Comparison of ENCODE assay signal across 1 fruit fly cellular context in the genomic region with DNA sequence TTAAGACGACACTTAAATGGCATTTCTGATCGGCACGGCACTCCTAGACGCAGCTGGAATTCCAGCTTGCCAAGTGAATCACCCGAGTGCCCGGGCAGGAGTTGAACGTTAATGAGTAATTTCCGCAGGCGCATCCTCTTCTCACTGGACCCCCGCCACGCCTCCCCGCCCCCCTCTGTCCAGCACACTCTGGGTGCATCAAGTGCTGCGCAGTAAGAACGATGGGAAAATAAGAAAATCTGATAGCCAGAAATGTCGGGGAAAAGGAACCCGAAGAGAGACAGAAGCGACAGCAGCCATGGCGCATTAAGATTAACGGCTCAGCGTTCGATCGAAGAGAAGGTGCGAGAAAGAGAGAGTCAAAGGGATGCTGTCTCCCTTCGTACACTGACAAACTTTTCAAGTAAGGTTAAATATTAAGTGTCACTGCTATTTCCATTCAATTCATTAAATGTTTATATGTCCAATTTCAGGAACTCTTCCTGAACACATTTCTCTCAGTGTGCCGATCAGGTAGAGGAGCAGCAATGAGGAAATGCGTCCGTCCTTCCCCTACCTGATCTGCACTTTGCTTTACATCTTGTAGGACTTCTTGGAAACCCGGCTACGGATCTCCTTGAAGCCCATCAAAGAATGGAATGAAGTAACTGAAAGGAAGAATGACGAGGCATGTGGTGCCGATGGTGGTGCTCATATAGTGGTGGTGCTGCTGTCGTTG.
TF ChIP-seq lines count a peak whose summit lies in the region.

No protein-coding gene starts in this region.

TF ChIP-seq in whole organism, embryonic, 481 proteins besides CTCF, POLR2A, EP300 and RAD21 (continued from another document and continues in another):
- peak; percentile 44 to 62 for TF ChIP-seq dpn (GFP tag; optimal IDR thresholded peaks at IDR 0.05; lab: Kevin White, UChicago)
- no peak for TF ChIP-seq Dfd (GFP tag; optimal IDR thresholded peaks at IDR 0.05; lab: Kevin White, UChicago)
- peak; percentile 44 for TF ChIP-seq bcd (GFP tag; optimal IDR thresholded peaks at IDR 0.05; lab: Kevin White, UChicago)
- no peak for TF ChIP-seq MESR4 (GFP tag; optimal IDR thresholded peaks at IDR 0.05; lab: Kevin White, UChicago)
- no peak for TF ChIP-seq sug (tag; optimal IDR thresholded peaks at IDR 0.05; lab: Kevin White, UChicago)
- no peak for TF ChIP-seq knrl (GFP tag; IDR thresholded peaks at IDR 0.05; lab: Robert Waterston, UW; ENCODE audit: partially characterized antibody)
- peak; percentile 55 for TF ChIP-seq Max (GFP tag; optimal IDR thresholded peaks at IDR 0.05; lab: Kevin White, UChicago)
- TF ChIP-seq onecut (GFP tag; IDR thresholded peaks at IDR 0.05; lab: Robert Waterston, UW), result peak; percentile 54
- no peak for TF ChIP-seq CG10274 (GFP tag; optimal IDR thresholded peaks at IDR 0.05; lab: Kevin White, UChicago)
- TF ChIP-seq ham (GFP tag; IDR thresholded peaks at IDR 0.05; lab: Robert Waterston, UW), result no peak
- TF ChIP-seq Camta (GFP tag; optimal IDR thresholded peaks at IDR 0.05; lab: Kevin White, UChicago), result peak; percentile 39
- no peak for TF ChIP-seq CG12769 (tag; optimal IDR thresholded peaks at IDR 0.05; lab: Kevin White, UChicago)
- peak; percentile 16 for TF ChIP-seq CG4328 (GFP tag; optimal IDR thresholded peaks at IDR 0.05; lab: Kevin White, UChicago)
- TF ChIP-seq Bteb2 (GFP tag; optimal IDR thresholded peaks at IDR 0.05; lab: Kevin White, UChicago), result no peak
- peak; percentile 100 for TF ChIP-seq CG15479 (GFP tag; optimal IDR thresholded peaks at IDR 0.05; lab: Kevin White, UChicago)
- TF ChIP-seq H15 (GFP tag; IDR thresholded peaks at IDR 0.05; lab: Robert Waterston, UW), result peak; percentile 52; the same call in 1 of the 3 replicates
- no peak for TF ChIP-seq ato (GFP tag; IDR thresholded peaks at IDR 0.05; lab: Robert Waterston, UW; ENCODE audit: partially characterized antibody)
- TF ChIP-seq CG12942 (GFP tag; optimal IDR thresholded peaks at IDR 0.05; lab: Kevin White, UChicago), result peak; percentile 44
- peak; percentile 93 for TF ChIP-seq Xrp1 (GFP tag; IDR thresholded peaks at IDR 0.05; lab: Robert Waterston, UW)
- TF ChIP-seq Rx (GFP tag; IDR thresholded peaks at IDR 0.05; lab: Robert Waterston, UW), result peak; percentile 18; the same call in 1 of the 2 replicates
- TF ChIP-seq ERR (GFP tag; optimal IDR thresholded peaks at IDR 0.05; lab: Kevin White, UChicago), result no peak
- TF ChIP-seq NFAT (GFP tag; IDR thresholded peaks at IDR 0.05; lab: Robert Waterston, UW), result no peak
- TF ChIP-seq Abd-B (GFP tag; optimal IDR thresholded peaks at IDR 0.05; lab: Kevin White, UChicago), result peak; percentile 27
- no peak for TF ChIP-seq CG10431 (GFP tag; optimal IDR thresholded peaks at IDR 0.05; lab: Kevin White, UChicago)
- no peak for TF ChIP-seq yki (optimal IDR thresholded peaks at IDR 0.05; lab: Kevin White, UChicago)
- TF ChIP-seq Chrac-16 (GFP tag; optimal IDR thresholded peaks at IDR 0.05; lab: Kevin White, UChicago), result peak; percentile 69
- TF ChIP-seq sim (GFP tag; IDR thresholded peaks at IDR 0.05; lab: Robert Waterston, UW), result peak; percentile 59; the same call in 1 of the 2 replicates
- TF ChIP-seq mam (GFP tag; optimal IDR thresholded peaks at IDR 0.05; lab: Kevin White, UChicago), result peak; percentile 10
- TF ChIP-seq Hmx (GFP tag; optimal IDR thresholded peaks at IDR 0.05; lab: Kevin White, UChicago), result no peak
- TF ChIP-seq schlank (tag; optimal IDR thresholded peaks at IDR 0.05; lab: Kevin White, UChicago), result no peak
- TF ChIP-seq Doc2 (GFP tag; IDR thresholded peaks at IDR 0.05; lab: Robert Waterston, UW), result no peak
- TF ChIP-seq Hey (tag; optimal IDR thresholded peaks at IDR 0.05; lab: Kevin White, UChicago), result no peak
- peak; percentile 63 for TF ChIP-seq CG4360 (GFP tag; IDR thresholded peaks at IDR 0.05; lab: Robert Waterston, UW)
- TF ChIP-seq dimm (GFP tag; IDR thresholded peaks at IDR 0.05; lab: Robert Waterston, UW), result no peak
- TF ChIP-seq CG10366 (GFP tag; IDR thresholded peaks at IDR 0.05; lab: Robert Waterston, UW), result peak; percentile 42
- no peak for TF ChIP-seq Taf1 (GFP tag; IDR thresholded peaks at IDR 0.05; lab: Robert Waterston, UW)
- no peak for TF ChIP-seq hb (GFP tag; IDR thresholded peaks at IDR 0.05; lab: Robert Waterston, UW; ENCODE audit: partially characterized antibody)
- TF ChIP-seq danr (GFP tag; IDR thresholded peaks at IDR 0.05; lab: Robert Waterston, UW), result no peak
- no peak for TF ChIP-seq sima (GFP tag; optimal IDR thresholded peaks at IDR 0.05; lab: Kevin White, UChicago)
- TF ChIP-seq Sry-δ (GFP tag; optimal IDR thresholded peaks at IDR 0.05; lab: Kevin White, UChicago), result peak; percentile 21
- peak; percentile 76 for TF ChIP-seq Ets65A (GFP tag; lab: Kevin White, UChicago)
- no peak for TF ChIP-seq ewg (GFP tag; optimal IDR thresholded peaks at IDR 0.05; lab: Kevin White, UChicago)
- no peak for TF ChIP-seq CG43689 (GFP tag; IDR thresholded peaks at IDR 0.05; lab: Robert Waterston, UW)
- peak; percentile 15 for TF ChIP-seq CG4707 (GFP tag; optimal IDR thresholded peaks at IDR 0.05; lab: Kevin White, UChicago)
- TF ChIP-seq CG11398 (GFP tag; optimal IDR thresholded peaks at IDR 0.05; lab: Kevin White, UChicago), result peak; percentile 44
- TF ChIP-seq Hr3 (GFP tag; optimal IDR thresholded peaks at IDR 0.05; lab: Kevin White, UChicago), result peak; percentile 37
- no peak for TF ChIP-seq CG6854 (GFP tag; optimal IDR thresholded peaks at IDR 0.05; lab: Kevin White, UChicago)
- TF ChIP-seq fd3F (GFP tag; optimal IDR thresholded peaks at IDR 0.05; lab: Kevin White, UChicago), result no peak
- no peak for TF ChIP-seq CG13894 (tag; optimal IDR thresholded peaks at IDR 0.05; lab: Kevin White, UChicago)
- TF ChIP-seq hth (optimal IDR thresholded peaks at IDR 0.05; lab: Kevin White, UChicago), result no peak
- TF ChIP-seq CG8765 (GFP tag; IDR thresholded peaks at IDR 0.05; lab: Robert Waterston, UW), result peak; percentile 93
- no peak for TF ChIP-seq BtbVII (GFP tag; optimal IDR thresholded peaks at IDR 0.05; lab: Kevin White, UChicago)
- TF ChIP-seq vnd (GFP tag; IDR thresholded peaks at IDR 0.05; lab: Robert Waterston, UW; ENCODE audit: partially characterized antibody), result no peak
- TF ChIP-seq CG6689 (GFP tag; IDR thresholded peaks at IDR 0.05; lab: Robert Waterston, UW), result peak; percentile 74
- TF ChIP-seq tin (GFP tag; optimal IDR thresholded peaks at IDR 0.05; lab: Kevin White, UChicago), result peak; percentile 66
- 0 out of 2 replicates have a peak, but pooled peaks have one; percentile 17 for TF ChIP-seq Scr (GFP tag; IDR thresholded peaks at IDR 0.05; lab: Robert Waterston, UW; ENCODE audit: partially characterized antibody)
- peak; percentile 60 for TF ChIP-seq Oli (tag; optimal IDR thresholded peaks at IDR 0.05; lab: Kevin White, UChicago)
- peak; percentile 77 to 81 for TF ChIP-seq bsh (GFP tag; optimal IDR thresholded peaks at IDR 0.05; lab: Kevin White, UChicago)
- peak in 1 of 2 experiments; percentile 20 for TF ChIP-seq Trl (optimal IDR thresholded peaks at IDR 0.05; lab: Kevin White, UChicago)
- TF ChIP-seq Trl (GFP tag; optimal IDR thresholded peaks at IDR 0.05; lab: Kevin White, UChicago), result peak; percentile 82
- TF ChIP-seq unpg (GFP tag; optimal IDR thresholded peaks at IDR 0.05; lab: Kevin White, UChicago), result peak; percentile 62
- TF ChIP-seq org-1 (GFP tag; optimal IDR thresholded peaks at IDR 0.05; lab: Kevin White, UChicago), result peak; percentile 58
- TF ChIP-seq Spps (tag; optimal IDR thresholded peaks at IDR 0.05; lab: Kevin White, UChicago), result peak; percentile 75
- TF ChIP-seq tx (GFP tag; optimal IDR thresholded peaks at IDR 0.05; lab: Kevin White, UChicago), result peak; percentile 44
- TF ChIP-seq ash1 (GFP tag; optimal IDR thresholded peaks at IDR 0.05; lab: Kevin White, UChicago), result no peak
- TF ChIP-seq CG15269 (tag; optimal IDR thresholded peaks at IDR 0.05; lab: Kevin White, UChicago), result no peak
- TF ChIP-seq CG3407 (GFP tag; optimal IDR thresholded peaks at IDR 0.05; lab: Kevin White, UChicago), result peak; percentile 10
- TF ChIP-seq prd (optimal IDR thresholded peaks at IDR 0.05; lab: Kevin White, UChicago), result no peak
- peak; percentile 96 for TF ChIP-seq prd (GFP tag; IDR thresholded peaks at IDR 0.05; lab: Robert Waterston, UW)
- TF ChIP-seq Opbp (GFP tag; IDR thresholded peaks at IDR 0.05; lab: Robert Waterston, UW; ENCODE audit: partially characterized antibody), result no peak
- no peak for TF ChIP-seq Atf3 (GFP tag; optimal IDR thresholded peaks at IDR 0.05; lab: Kevin White, UChicago)
- TF ChIP-seq CG10267 (tag; optimal IDR thresholded peaks at IDR 0.05; lab: Kevin White, UChicago), result peak; percentile 80
- TF ChIP-seq CG14014 (GFP tag; IDR thresholded peaks at IDR 0.05; lab: Robert Waterston, UW), result 0 out of 2 replicates have a peak, but pooled peaks have one; percentile 9
- peak; percentile 48; the same call in 1 of the 2 replicates for TF ChIP-seq ranshi (GFP tag; IDR thresholded peaks at IDR 0.05; lab: Robert Waterston, UW)
- no peak for TF ChIP-seq gro (GFP tag; optimal IDR thresholded peaks at IDR 0.05; lab: Kevin White, UChicago)
- peak; percentile 38 for TF ChIP-seq Nf-YB (GFP tag; optimal IDR thresholded peaks at IDR 0.05; lab: Kevin White, UChicago)
- TF ChIP-seq al (GFP tag; IDR thresholded peaks at IDR 0.05; lab: Robert Waterston, UW), result no peak
- TF ChIP-seq kni (GFP tag; optimal IDR thresholded peaks at IDR 0.05; lab: Kevin White, UChicago), result peak; percentile 94
- peak; percentile 17; the same call in 2 of the 4 replicates for TF ChIP-seq Gug (GFP tag; IDR thresholded peaks at IDR 0.05; lab: Robert Waterston, UW)
- TF ChIP-seq CG33557 (GFP tag; optimal IDR thresholded peaks at IDR 0.05; lab: Kevin White, UChicago), result peak; percentile 90
- TF ChIP-seq Ets97D (GFP tag; optimal IDR thresholded peaks at IDR 0.05; lab: Kevin White, UChicago), result peak; percentile 5
- no peak for TF ChIP-seq gce (GFP tag; IDR thresholded peaks at IDR 0.05; lab: Robert Waterston, UW)
- TF ChIP-seq unc-4 (GFP tag; IDR thresholded peaks at IDR 0.05; lab: Robert Waterston, UW; ENCODE audit: partially characterized antibody), result no peak
- peak; percentile 54 for TF ChIP-seq CG12236 (GFP tag; optimal IDR thresholded peaks at IDR 0.05; lab: Kevin White, UChicago)
- peak; percentile 91 for TF ChIP-seq CG17829 (tag; optimal IDR thresholded peaks at IDR 0.05; lab: Kevin White, UChicago)
- peak; percentile 68 for TF ChIP-seq chn (GFP tag; optimal IDR thresholded peaks at IDR 0.05; lab: Kevin White, UChicago)
- peak; percentile 47 for TF ChIP-seq odd (GFP tag; optimal IDR thresholded peaks at IDR 0.05; lab: Kevin White, UChicago)
- TF ChIP-seq pros (GFP tag; optimal IDR thresholded peaks at IDR 0.05; lab: Kevin White, UChicago), result peak; percentile 100
- peak; percentile 29 for TF ChIP-seq Bdp1 (GFP tag; optimal IDR thresholded peaks at IDR 0.05; lab: Kevin White, UChicago)
- TF ChIP-seq sob (GFP tag; IDR thresholded peaks at IDR 0.05; lab: Robert Waterston, UW), result 0 out of 2 replicates have a peak, but pooled peaks have one; percentile 13
- TF ChIP-seq sr (GFP tag; IDR thresholded peaks at IDR 0.05; lab: Robert Waterston, UW), result no peak
- peak; percentile 95 for TF ChIP-seq lbe (GFP tag; optimal IDR thresholded peaks at IDR 0.05; lab: Kevin White, UChicago)
- TF ChIP-seq CG8089 (GFP tag; optimal IDR thresholded peaks at IDR 0.05; lab: Kevin White, UChicago), result peak; percentile 34
- TF ChIP-seq HmgZ (tag; optimal IDR thresholded peaks at IDR 0.05; lab: Kevin White, UChicago), result no peak
- TF ChIP-seq Neu2 (GFP tag; optimal IDR thresholded peaks at IDR 0.05; lab: Kevin White, UChicago; ENCODE audit: borderline replicate concordance), result peak; percentile 34
- TF ChIP-seq cg (GFP tag; optimal IDR thresholded peaks at IDR 0.05; lab: Kevin White, UChicago), result no peak
- TF ChIP-seq HHEX (GFP tag; optimal IDR thresholded peaks at IDR 0.05; lab: Kevin White, UChicago), result peak; percentile 33
- no peak for TF ChIP-seq C15 (GFP tag; IDR thresholded peaks at IDR 0.05; lab: Robert Waterston, UW)
- no peak for TF ChIP-seq Mad (GFP tag; optimal IDR thresholded peaks at IDR 0.05; lab: Kevin White, UChicago)
- peak; percentile 65 for TF ChIP-seq pnt (GFP tag; optimal IDR thresholded peaks at IDR 0.05; lab: Kevin White, UChicago)
- no peak for TF ChIP-seq D19B (GFP tag; optimal IDR thresholded peaks at IDR 0.05; lab: Kevin White, UChicago)
- TF ChIP-seq CG4617 (GFP tag; optimal IDR thresholded peaks at IDR 0.05; lab: Kevin White, UChicago; ENCODE audit: borderline replicate concordance), result peak; percentile 5
- TF ChIP-seq gt (GFP tag; IDR thresholded peaks at IDR 0.05; lab: Robert Waterston, UW), result peak; percentile 56
- peak; percentile 70 for TF ChIP-seq gsb-n (tag; optimal IDR thresholded peaks at IDR 0.05; lab: Kevin White, UChicago)
- no peak for TF ChIP-seq amos (GFP tag; IDR thresholded peaks at IDR 0.05; lab: Robert Waterston, UW; ENCODE audit: partially characterized antibody)
- no peak for TF ChIP-seq CG31365 (tag; optimal IDR thresholded peaks at IDR 0.05; lab: Kevin White, UChicago)
- peak; percentile 91 for TF ChIP-seq CG2712 (tag; optimal IDR thresholded peaks at IDR 0.05; lab: Kevin White, UChicago)
- TF ChIP-seq CG7357 (GFP tag; IDR thresholded peaks at IDR 0.05; lab: Robert Waterston, UW), result peak; percentile 7; the same call in 1 of the 3 replicates
- peak; percentile 15 for TF ChIP-seq YL-1 (GFP tag; optimal IDR thresholded peaks at IDR 0.05; lab: Kevin White, UChicago)
- peak; percentile 54; the same call in 1 of the 3 replicates for TF ChIP-seq CG11093 (GFP tag; IDR thresholded peaks at IDR 0.05; lab: Robert Waterston, UW)
- TF ChIP-seq CG7963 (GFP tag; IDR thresholded peaks at IDR 0.05; lab: Robert Waterston, UW; ENCODE audit: partially characterized antibody), result no peak
- TF ChIP-seq zen (tag; optimal IDR thresholded peaks at IDR 0.05; lab: Kevin White, UChicago), result peak; percentile 96
- TF ChIP-seq ssp (GFP tag; IDR thresholded peaks at IDR 0.05; lab: Robert Waterston, UW), result 0 out of 2 replicates have a peak, but pooled peaks have one; percentile 15
- TF ChIP-seq CG6175 (GFP tag; IDR thresholded peaks at IDR 0.05; lab: Robert Waterston, UW), result no peak
- peak; percentile 38 for TF ChIP-seq Myb (GFP tag; optimal IDR thresholded peaks at IDR 0.05; lab: Kevin White, UChicago)
- TF ChIP-seq B-H2 (GFP tag; optimal IDR thresholded peaks at IDR 0.05; lab: Kevin White, UChicago), result no peak
- no peak for TF ChIP-seq CG9215 (GFP tag; IDR thresholded peaks at IDR 0.05; lab: Robert Waterston, UW)
- TF ChIP-seq cad (GFP tag; optimal IDR thresholded peaks at IDR 0.05; lab: Kevin White, UChicago), result peak; percentile 86
- peak; percentile 31 for TF ChIP-seq jing (GFP tag; optimal IDR thresholded peaks at IDR 0.05; lab: Kevin White, UChicago)
- TF ChIP-seq slbo (GFP tag; IDR thresholded peaks at IDR 0.05; lab: Robert Waterston, UW), result no peak
- peak; percentile 11; the same call in 1 of the 2 replicates for TF ChIP-seq CG3847 (GFP tag; IDR thresholded peaks at IDR 0.05; lab: Robert Waterston, UW)
- TF ChIP-seq Xbp1 (GFP tag; optimal IDR thresholded peaks at IDR 0.05; lab: Kevin White, UChicago), result peak; percentile 67
